Worm (Caenorhabditis elegans): ENCODE results near the gene nhr-25.

The nhr-25 gene

ce11 chrX:13059984-13060383 lies 51.7 kb downstream of the nhr-25 start:
- peak; percentile 49; the same call in 1 of the 2 replicates for TF ChIP-seq php-3 (GFP tag; IDR thresholded peaks at IDR 0.05)
- peak; percentile 44 for TF ChIP-seq dmd-6 (GFP tag; IDR thresholded peaks at IDR 0.05)
- TF ChIP-seq nhr-77 (tag; optimal IDR thresholded peaks at IDR 0.05): peak; percentile 36
- TF ChIP-seq snpc-1.2 (GFP tag; IDR thresholded peaks at IDR 0.05): no peak
- no peak for TF ChIP-seq nhr-111 (GFP tag; optimal IDR thresholded peaks at IDR 0.05)
- TF ChIP-seq daf-16 (GFP tag; optimal IDR thresholded peaks at IDR 0.05): no peak
- TF ChIP-seq daf-16 (tag; optimal IDR thresholded peaks at IDR 0.05): peak; percentile 99
- peak; percentile 78 for TF ChIP-seq dve-1 (tag; optimal IDR thresholded peaks at IDR 0.05; ENCODE audit: insufficient read depth)
- peak; percentile 69 for TF ChIP-seq ztf-7 (tag; optimal IDR thresholded peaks at IDR 0.05)
- TF ChIP-seq hlh-11 (tag; optimal IDR thresholded peaks at IDR 0.05): peak; percentile 62
- TF ChIP-seq pqm-1 (tag; optimal IDR thresholded peaks at IDR 0.05): peak; percentile 95
- TF ChIP-seq sdz-12 (GFP tag; optimal IDR thresholded peaks at IDR 0.05): no peak
- TF ChIP-seq unc-62 (GFP tag; optimal IDR thresholded peaks at IDR 0.05 in 1 of 2): peak in 1 of 2 experiments; percentile 78
- no peak for TF ChIP-seq unc-62 (tag; optimal IDR thresholded peaks at IDR 0.05)
- peak; percentile 80 for TF ChIP-seq nhr-28 (tag; optimal IDR thresholded peaks at IDR 0.05)
- no peak for TF ChIP-seq F37D6.2 (tag; optimal IDR thresholded peaks at IDR 0.05)

ce11 chrX:13061366-13061765 lies 53.1 kb downstream of the nhr-25 start:
- TF ChIP-seq ceh-20 (GFP tag; IDR thresholded peaks at IDR 0.05) (0 out of 2 replicates have a peak, but pooled peaks have one; percentile 37), unc-62 (GFP tag; optimal IDR thresholded peaks at IDR 0.05 in 1 of 2) (peak in 1 of 2 experiments; percentile 98), unc-62 (tag; optimal IDR thresholded peaks at IDR 0.05) (no peak), hlh-30 (tag; optimal IDR thresholded peaks at IDR 0.05; ENCODE audit: insufficient read depth) (peak; percentile 37), lsy-2 (tag; optimal IDR thresholded peaks at IDR 0.05) (no peak)

- TF ChIP-seq unc-130 (GFP tag; optimal IDR thresholded peaks at IDR 0.05) (no peak), ceh-28 (tag; optimal IDR thresholded peaks at IDR 0.05) (no peak), F49E8.2 (tag; optimal IDR thresholded peaks at IDR 0.05; ENCODE audit: borderline replicate concordance) (no peak), daf-16 (GFP tag; optimal IDR thresholded peaks at IDR 0.05) (no peak), daf-16 (tag; optimal IDR thresholded peaks at IDR 0.05) (peak; percentile 57), aha-1 (tag) (peak; percentile 30), nhr-76 (tag; optimal IDR thresholded peaks at IDR 0.05) (no peak), ama-1 (optimal IDR thresholded peaks at IDR 0.05) (no peak), nhr-28 (tag; optimal IDR thresholded peaks at IDR 0.05) (peak; percentile 23), F44E2.7 (GFP tag; IDR thresholded peaks at IDR 0.05) (no peak), pqm-1 (tag; optimal IDR thresholded peaks at IDR 0.05) (peak; percentile 58), daf-12 (tag; optimal IDR thresholded peaks at IDR 0.05) (no peak), zip-11 (GFP tag; IDR thresholded peaks at IDR 0.05) (no peak), Y5F2A.4 (GFP tag; optimal IDR thresholded peaks at IDR 0.05) (no peak)
These were observed 54.8 kb downstream of the nhr-25 start, which contains the start of gene K03A11.5 for ce11 chrX:13062934-13063585. TSS of gene K03A11.5 (plus strand) at chrX:13063535.
